Fruit fly (Drosophila melanogaster) whole organism, pupa: ENCODE data around the gene CG14411.

Experiments used
- CG10348 ChIP-seq: fragments of 200-800 bp; sonication (Bioruptor generic); IDR thresholded peaks from 2 replicates; pipeline ENCODE4 v1.3.6; 2022; ENCODE audit warnings: missing biosample characterization, missing genetic modification characterization
- CG12605 ChIP-seq: fragments of 200-800 bp; sonication (Bioruptor generic); IDR thresholded peaks from 2 replicates; pipeline ENCODE4 v1.3.6; 2022; ENCODE audit warnings: missing biosample characterization, missing genetic modification characterization
- CG13204 ChIP-seq: fragments of 200-800 bp; sonication (Bioruptor generic); optimal IDR thresholded peaks from 2 replicates; lab custom pipeline; 2018; ENCODE audit warnings: missing biosample characterization, mild to moderate bottlenecking, missing genetic modification characterization, moderate library complexity
- CG14655 ChIP-seq: fragments of 200-800 bp; sonication (Bioruptor generic); optimal IDR thresholded peaks from 3 replicates; lab custom pipeline; 2017; ENCODE audit warnings: mild to moderate bottlenecking, missing biosample characterization, missing genetic modification reagents, missing genetic modification characterization
- CG15710 ChIP-seq: fragments of 200-800 bp; sonication (Bioruptor generic); optimal IDR thresholded peaks from 2 replicates; lab custom pipeline; 2018; ENCODE audit warnings: missing biosample characterization, mild to moderate bottlenecking, missing genetic modification characterization, moderate library complexity
- CG17806 ChIP-seq: fragments of 200-800 bp; sonication (Bioruptor generic); optimal IDR thresholded peaks from 2 replicates; lab custom pipeline; 2018; ENCODE audit warnings: missing biosample characterization, mild to moderate bottlenecking, missing genetic modification characterization, moderate library complexity
- CG32121 ChIP-seq: fragments of 200-800 bp; sonication (Bioruptor generic); IDR thresholded peaks from 2 replicates; pipeline ENCODE4 v1.3.6; 2022; ENCODE audit warnings: missing biosample characterization, missing genetic modification characterization
- CG34367 ChIP-seq: fragments of 200-800 bp; sonication (Bioruptor generic); optimal IDR thresholded peaks from 2 replicates; lab custom pipeline; 2018; ENCODE audit warnings: missing biosample characterization, mild to moderate bottlenecking, missing genetic modification characterization
- CG4496 ChIP-seq: fragments of 200-800 bp; sonication (Bioruptor generic); IDR thresholded peaks from 3 replicates; pipeline ENCODE4 v1.3.6; 2022; ENCODE audit warnings: missing biosample characterization, missing genetic modification characterization
- CG8159 ChIP-seq: fragments of 200-800 bp; sonication (Bioruptor generic); optimal IDR thresholded peaks from 3 replicates; lab custom pipeline; 2018; ENCODE audit warnings: missing biosample characterization, mild to moderate bottlenecking, missing genetic modification characterization, moderate library complexity
- CG8301 ChIP-seq: fragments of 200-800 bp; sonication (Bioruptor generic); optimal IDR thresholded peaks from 2 replicates; lab custom pipeline; 2018; ENCODE audit warnings: missing biosample characterization, mild to moderate bottlenecking, missing genetic modification characterization
- CG9948 ChIP-seq: fragments of 200-800 bp; sonication (Bioruptor generic); optimal IDR thresholded peaks from 2 replicates; lab custom pipeline; 2018; ENCODE audit warnings: missing biosample characterization, mild to moderate bottlenecking, missing genetic modification characterization, moderate library complexity
- D1 ChIP-seq: fragments of 200-800 bp; sonication (Bioruptor generic); optimal IDR thresholded peaks from 2 replicates; lab custom pipeline; 2018; ENCODE audit warnings: missing biosample characterization, mild to moderate bottlenecking, missing genetic modification characterization, moderate library complexity
- EcR ChIP-seq: fragments of 200-800 bp; sonication (Bioruptor generic); optimal IDR thresholded peaks from 3 replicates; lab custom pipeline; 2019; ENCODE audit warnings: missing biosample characterization, missing genetic modification characterization, mild to moderate bottlenecking, moderate library complexity, missing genetic modification reagents
- Ets98B ChIP-seq: fragments of 200-800 bp; sonication (Bioruptor generic); IDR thresholded peaks from 2 replicates; pipeline ENCODE4 v1.3.6; 2022; ENCODE audit warnings: missing biosample characterization, missing genetic modification characterization
- Pif1A ChIP-seq: fragments of 200-800 bp; sonication (Bioruptor generic); optimal IDR thresholded peaks from 3 replicates; lab custom pipeline; 2016; ENCODE audit warnings: missing biosample characterization, missing genetic modification characterization
- Pif1B ChIP-seq: fragments of 200-800 bp; sonication (Bioruptor generic); optimal IDR thresholded peaks from 3 replicates; lab custom pipeline; 2016; ENCODE audit warnings: missing biosample characterization, missing genetic modification characterization
- Snoo ChIP-seq: fragments of 200-800 bp; sonication (Bioruptor generic); optimal IDR thresholded peaks from 3 replicates; lab custom pipeline; 2017; ENCODE audit warnings: missing biosample characterization, mild to moderate bottlenecking, missing genetic modification characterization, inconsistent platforms
- fd96Ca ChIP-seq: fragments of 200-800 bp; sonication (Bioruptor generic); IDR thresholded peaks from 3 replicates; pipeline ENCODE4 v1.3.6; 2022; ENCODE audit warnings: missing biosample characterization, missing genetic modification characterization
- gl ChIP-seq: fragments of 200-800 bp; sonication (Bioruptor generic); optimal IDR thresholded peaks from 2 replicates; lab custom pipeline; 2018; ENCODE audit warnings: missing biosample characterization, mild to moderate bottlenecking, missing genetic modification characterization
- rn ChIP-seq: fragments of 200-800 bp; sonication (Bioruptor generic); IDR thresholded peaks from 2 replicates; pipeline ENCODE4 v1.3.6; 2022; ENCODE audit warnings: missing biosample characterization, missing genetic modification characterization

The CG14411 gene

DNA sequence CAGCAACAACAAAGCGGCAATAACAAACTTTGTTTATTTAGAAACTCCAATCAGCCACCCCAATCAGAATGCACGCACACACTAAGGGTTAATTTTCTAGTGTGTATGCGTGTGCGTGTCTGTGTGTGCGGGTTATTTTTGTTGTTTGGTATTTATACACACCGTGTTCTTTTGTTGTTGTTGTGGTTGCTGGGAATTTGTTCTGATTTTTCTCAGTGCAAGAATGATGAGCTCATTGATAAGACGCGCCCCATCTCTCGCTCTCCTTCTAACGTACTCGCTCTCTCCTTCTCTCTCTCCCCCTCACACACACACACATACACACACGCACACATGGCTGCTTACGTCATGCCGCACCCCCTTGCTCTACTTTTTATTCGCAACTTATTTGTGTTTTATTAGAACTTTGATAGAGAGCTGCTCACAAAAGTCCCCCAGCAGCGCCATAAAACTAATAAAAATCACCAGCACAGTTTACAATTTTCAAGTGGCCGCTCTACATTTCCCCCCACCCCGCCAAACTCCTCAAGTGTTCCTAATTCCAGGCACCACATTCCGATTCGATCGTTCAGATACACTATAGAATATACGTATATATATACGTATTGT is 7.4 kb downstream of the CG14411 start:
- peak; percentile 4 for TF ChIP-seq CG34367 (tag; lab: Kevin White, UChicago)
- no peak for TF ChIP-seq CG15710 (tag; lab: Kevin White, UChicago)
- peak; percentile 64 for TF ChIP-seq CG12605
- no peak for TF ChIP-seq Pif1A (GFP tag; lab: Kevin White, UChicago)
- TF ChIP-seq rn (GFP tag; lab: Robert Waterston, UW) = 0 out of 2 replicates have a peak, but pooled peaks have one; percentile 15
- no peak for TF ChIP-seq Pif1B
- TF ChIP-seq fd96Ca (GFP tag; lab: Robert Waterston, UW) = peak; percentile 68; the same call in 1 of the 3 replicates
- no peak for TF ChIP-seq CG13204
- no peak for TF ChIP-seq D1
- TF ChIP-seq CG8301 (tag; lab: Kevin White, UChicago) = peak; percentile 48
- no peak for TF ChIP-seq CG9948 (tag; lab: Kevin White, UChicago)
- TF ChIP-seq Snoo (tag; lab: Kevin White, UChicago) = no peak
- no peak for TF ChIP-seq CG10348 (GFP tag; lab: Robert Waterston, UW)
- no peak for TF ChIP-seq EcR (GFP tag; lab: Kevin White, UChicago)
- peak; percentile 20; the same call in 1 of the 2 replicates for TF ChIP-seq Ets98B (GFP tag; lab: Robert Waterston, UW)
- no peak for TF ChIP-seq gl
- TF ChIP-seq CG14655 (GFP tag; lab: Kevin White, UChicago) = no peak
- peak; percentile 57 for TF ChIP-seq CG32121 (GFP tag; lab: Robert Waterston, UW)
- TF ChIP-seq CG4496 (GFP tag; lab: Robert Waterston, UW) = peak; percentile 81
- TF ChIP-seq CG17806 (tag; lab: Kevin White, UChicago) = peak; percentile 6
- peak; percentile 27 for TF ChIP-seq CG8159

DNA sequence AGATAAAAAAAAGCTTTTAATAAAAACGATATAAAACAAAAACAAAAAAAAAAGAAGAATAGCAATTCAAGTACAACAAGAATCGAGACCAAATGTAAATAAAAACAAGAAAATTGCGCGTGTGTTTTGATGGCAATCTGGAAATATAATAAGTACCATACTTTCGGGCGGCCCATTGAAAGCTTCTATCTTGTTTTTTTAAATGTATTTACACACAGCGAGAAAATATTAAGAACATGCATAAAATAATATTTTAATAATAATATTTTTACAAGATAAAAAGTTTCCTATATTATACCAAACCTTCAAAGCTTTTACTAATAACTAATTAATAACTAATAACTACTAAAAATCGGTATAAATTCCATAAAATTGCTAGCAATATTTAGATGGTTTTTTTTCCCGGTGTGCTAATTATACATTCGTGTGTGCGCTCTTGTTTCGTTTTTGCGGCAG is 8.0 kb downstream of the CG14411 start:
- TF ChIP-seq Pif1B (peak; percentile 16), CG15710 (tag; lab: Kevin White, UChicago) (peak; percentile 68), Snoo (tag; lab: Kevin White, UChicago) (peak; percentile 13), CG17806 (tag; lab: Kevin White, UChicago) (peak; percentile 58), CG12605 (peak; percentile 85), CG8301 (tag; lab: Kevin White, UChicago) (peak; percentile 16), CG13204 (peak; percentile 32), CG4496 (GFP tag; lab: Robert Waterston, UW) (peak; percentile 72), fd96Ca (GFP tag; lab: Robert Waterston, UW) (no peak), D1 (peak; percentile 52), Pif1A (GFP tag; lab: Kevin White, UChicago) (peak; percentile 50), CG14655 (GFP tag; lab: Kevin White, UChicago) (peak; percentile 50), CG8159 (peak; percentile 58), rn (GFP tag; lab: Robert Waterston, UW) (no peak), CG9948 (tag; lab: Kevin White, UChicago) (peak; percentile 47), gl (peak; percentile 61), CG10348 (GFP tag; lab: Robert Waterston, UW) (no peak), Ets98B (GFP tag; lab: Robert Waterston, UW) (peak; percentile 16; the same call in 1 of the 2 replicates), CG34367 (tag; lab: Kevin White, UChicago) (peak; percentile 69), CG32121 (GFP tag; lab: Robert Waterston, UW) (peak; percentile 60), EcR (GFP tag; lab: Kevin White, UChicago) (no peak)

DNA sequence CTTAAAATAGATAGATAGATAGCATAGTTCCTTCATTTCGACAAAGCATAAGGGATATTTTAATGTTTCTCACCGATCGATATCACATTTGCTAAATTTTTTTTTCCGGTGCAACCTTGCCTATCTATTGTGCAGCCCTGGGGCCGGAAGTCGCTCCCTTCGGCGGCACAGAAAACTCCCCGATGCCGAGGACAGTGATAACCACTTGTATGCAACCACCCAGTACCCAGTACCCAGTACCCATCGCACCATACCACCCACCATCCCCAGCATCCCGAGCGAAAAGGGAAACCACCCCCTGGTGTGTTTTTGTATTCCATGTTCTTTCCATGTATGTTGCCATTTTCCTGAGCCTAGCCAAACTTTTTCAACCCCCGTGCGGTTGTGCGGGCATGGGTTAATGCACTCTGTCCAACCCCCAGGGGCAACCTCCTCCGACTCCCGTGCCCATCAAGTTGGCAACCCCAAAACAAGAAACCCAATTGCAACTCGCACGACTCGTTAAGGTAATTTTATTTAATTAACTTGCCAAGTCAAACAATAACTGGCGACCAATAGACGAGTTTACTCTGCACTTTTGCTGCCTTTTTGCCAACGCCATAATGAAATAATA is 9.6 kb downstream of the CG14411 start:
- TF ChIP-seq CG14655 (GFP tag; lab: Kevin White, UChicago) (no peak), D1 (no peak), EcR (GFP tag; lab: Kevin White, UChicago) (peak; percentile 72), CG8301 (tag; lab: Kevin White, UChicago) (no peak), CG13204 (no peak)

DNA sequence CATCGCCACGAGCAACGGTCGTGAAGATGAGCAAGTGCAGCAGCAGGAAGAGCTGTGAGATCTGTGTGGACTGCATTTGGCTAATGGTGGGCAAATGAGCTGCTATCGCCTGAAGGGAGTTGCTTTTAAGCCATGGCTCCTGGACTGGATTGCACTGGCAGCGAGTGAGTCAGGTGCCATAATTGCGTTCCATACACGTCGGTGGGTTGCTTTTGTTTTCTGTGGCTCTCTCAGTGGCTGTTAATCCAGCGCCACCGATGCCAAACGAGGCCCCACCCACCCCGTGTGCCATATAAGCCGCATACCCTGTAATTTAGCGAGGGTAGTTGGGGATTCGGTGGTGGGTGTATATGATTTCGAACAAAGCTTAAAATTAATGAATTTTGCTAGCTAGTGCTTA is 12.2 kb downstream of the CG14411 start, which contains the start of gene CG12539:
CG12539 (minus strand) TSS at position 101 of the 400 bp plus-strand sequence.
- TF ChIP-seq Snoo (tag; lab: Kevin White, UChicago) = no peak
- no peak for TF ChIP-seq CG8159
- TF ChIP-seq Ets98B (GFP tag; lab: Robert Waterston, UW) = no peak
- no peak for TF ChIP-seq rn (GFP tag; lab: Robert Waterston, UW)
- no peak for TF ChIP-seq CG12605
- TF ChIP-seq CG4496 (GFP tag; lab: Robert Waterston, UW) = no peak
- TF ChIP-seq CG10348 (GFP tag; lab: Robert Waterston, UW) = no peak
- TF ChIP-seq CG17806 (tag; lab: Kevin White, UChicago) = no peak
- no peak for TF ChIP-seq CG13204
- TF ChIP-seq CG14655 (GFP tag; lab: Kevin White, UChicago) = no peak
- TF ChIP-seq CG8301 (tag; lab: Kevin White, UChicago) = no peak
- TF ChIP-seq Pif1B = no peak
- TF ChIP-seq CG34367 (tag; lab: Kevin White, UChicago) = no peak
- no peak for TF ChIP-seq CG9948 (tag; lab: Kevin White, UChicago)
- TF ChIP-seq EcR (GFP tag; lab: Kevin White, UChicago) = no peak
- no peak for TF ChIP-seq D1
- no peak for TF ChIP-seq fd96Ca (GFP tag; lab: Robert Waterston, UW)

DNA sequence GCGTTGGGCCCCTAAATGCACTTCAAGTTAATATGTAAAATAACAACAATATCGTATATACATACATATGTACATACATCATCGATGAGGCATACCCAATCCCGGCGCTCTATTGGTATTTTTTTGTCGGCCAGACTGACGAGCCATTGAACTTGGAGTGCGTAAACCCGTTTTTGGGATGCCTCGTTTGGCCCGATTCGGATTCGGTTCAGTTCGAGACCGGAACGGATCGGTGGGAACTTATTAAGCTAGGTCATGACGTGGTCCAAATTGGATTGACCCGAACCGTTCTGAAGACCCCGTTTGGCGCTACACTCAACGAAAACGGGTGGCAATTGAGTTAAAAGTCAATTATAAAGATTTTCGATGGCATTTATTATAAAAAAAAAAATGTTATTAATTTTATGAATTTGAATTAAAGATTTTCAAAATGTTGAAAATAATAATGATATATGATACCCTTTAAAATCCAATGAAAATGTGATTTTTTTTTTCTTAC is 13.7 kb downstream of the CG14411 start:
- peak; percentile 90 for TF ChIP-seq EcR (GFP tag; lab: Kevin White, UChicago)
- TF ChIP-seq CG15710 (tag; lab: Kevin White, UChicago) = no peak
- TF ChIP-seq Ets98B (GFP tag; lab: Robert Waterston, UW) = no peak
- TF ChIP-seq CG14655 (GFP tag; lab: Kevin White, UChicago) = peak; percentile 15
- no peak for TF ChIP-seq CG8301 (tag; lab: Kevin White, UChicago)
- no peak for TF ChIP-seq Pif1A (GFP tag; lab: Kevin White, UChicago)
- no peak for TF ChIP-seq rn (GFP tag; lab: Robert Waterston, UW)
- TF ChIP-seq Snoo (tag; lab: Kevin White, UChicago) = peak; percentile 23
